Worm (Caenorhabditis elegans) whole organism, L2 larva: Measurements from ENCODE around the gene Y54E2A.8.

Experiments used
- F13H6.1 ChIP-seq: sonication (generic microtip); optimal IDR thresholded peaks from 2 replicates; lab custom pipeline; 2016; ENCODE audit warnings: missing genetic modification characterization, missing compliant biosample characterization
- ZK546.5 ChIP-seq: sonication (generic microtip); optimal IDR thresholded peaks from 2 replicates; lab custom pipeline; 2017; ENCODE audit warnings: missing biosample characterization, missing genetic modification characterization
- ama-1 ChIP-seq: fragments of 150-350 bp; optimal IDR thresholded peaks from 2 replicates; lab custom pipeline; 2018; ENCODE audit warnings: inconsistent platforms
- ceh-82 ChIP-seq: fragments of 150-350 bp; optimal IDR thresholded peaks from 2 replicates; lab custom pipeline; 2014; ENCODE audit warnings: missing biosample characterization, missing genetic modification characterization
- egl-27 ChIP-seq: sonication (generic microtip); optimal IDR thresholded peaks from 3 replicates; lab custom pipeline; 2017; ENCODE audit warnings: missing biosample characterization, missing genetic modification reagents, missing genetic modification characterization
- elt-3 ChIP-seq: sonication (generic microtip); optimal IDR thresholded peaks from 2 replicates; lab custom pipeline; 2017; ENCODE audit warnings: missing biosample characterization, missing genetic modification characterization
- mdl-1 ChIP-seq, 2 experiments: fragments of 150-350 bp in 1 of 2; sonication (generic microtip) in 1 of 2; optimal IDR thresholded peaks; 2 replicates each; lab custom pipeline; 2017; ENCODE audit warnings: missing biosample characterization in 2 of 2, missing genetic modification characterization in 2 of 2
- nhr-23 ChIP-seq: fragments of 150-350 bp; optimal IDR thresholded peaks from 2 replicates; lab custom pipeline; 2014; ENCODE audit warnings: missing biosample characterization, missing genetic modification reagents, missing genetic modification characterization
- sem-4 ChIP-seq: fragments of 150-350 bp; optimal IDR thresholded peaks from 2 replicates; lab custom pipeline; 2014; ENCODE audit warnings: missing biosample characterization, missing genetic modification reagents, missing genetic modification characterization
- snpc-4 ChIP-seq: fragments of 150-350 bp; optimal IDR thresholded peaks from 2 replicates; lab custom pipeline; 2014; ENCODE audit warnings: missing biosample characterization, missing genetic modification characterization
- zag-1 ChIP-seq: fragments of 150-350 bp; optimal IDR thresholded peaks from 2 replicates; lab custom pipeline; 2014; ENCODE audit warnings: missing biosample characterization, missing genetic modification characterization
- ztf-4 ChIP-seq: fragments of 150-350 bp; optimal IDR thresholded peaks from 2 replicates; lab custom pipeline; 2014; ENCODE audit warnings: missing biosample characterization, missing genetic modification characterization

- no peak for TF ChIP-seq ceh-82
- no peak for TF ChIP-seq ama-1 (lab: Kevin White, UChicago)
- no peak for TF ChIP-seq ztf-4
- TF ChIP-seq zag-1, result no peak
- no peak for TF ChIP-seq egl-27
- no peak for TF ChIP-seq nhr-23 (tag; lab: Kevin White, UChicago)
- no peak for TF ChIP-seq ZK546.5 (tag; lab: Kevin White, UChicago)
- no peak for TF ChIP-seq elt-3 (tag; lab: Kevin White, UChicago)
- TF ChIP-seq sem-4 (tag; lab: Kevin White, UChicago), result no peak
- no peak for TF ChIP-seq snpc-4
- no peak for TF ChIP-seq F13H6.1 (tag; lab: Kevin White, UChicago)
- TF ChIP-seq mdl-1 (tag; optimal IDR thresholded peaks at IDR 0.05; lab: Kevin White, UChicago), result no peak
These were observed 47.3 kb downstream of the Y54E2A.8 start for ce11 chrII:14825413-14825812.
